7 fruit fly cellular contexts compared by ENCODE assay signal in the genomic region with DNA sequence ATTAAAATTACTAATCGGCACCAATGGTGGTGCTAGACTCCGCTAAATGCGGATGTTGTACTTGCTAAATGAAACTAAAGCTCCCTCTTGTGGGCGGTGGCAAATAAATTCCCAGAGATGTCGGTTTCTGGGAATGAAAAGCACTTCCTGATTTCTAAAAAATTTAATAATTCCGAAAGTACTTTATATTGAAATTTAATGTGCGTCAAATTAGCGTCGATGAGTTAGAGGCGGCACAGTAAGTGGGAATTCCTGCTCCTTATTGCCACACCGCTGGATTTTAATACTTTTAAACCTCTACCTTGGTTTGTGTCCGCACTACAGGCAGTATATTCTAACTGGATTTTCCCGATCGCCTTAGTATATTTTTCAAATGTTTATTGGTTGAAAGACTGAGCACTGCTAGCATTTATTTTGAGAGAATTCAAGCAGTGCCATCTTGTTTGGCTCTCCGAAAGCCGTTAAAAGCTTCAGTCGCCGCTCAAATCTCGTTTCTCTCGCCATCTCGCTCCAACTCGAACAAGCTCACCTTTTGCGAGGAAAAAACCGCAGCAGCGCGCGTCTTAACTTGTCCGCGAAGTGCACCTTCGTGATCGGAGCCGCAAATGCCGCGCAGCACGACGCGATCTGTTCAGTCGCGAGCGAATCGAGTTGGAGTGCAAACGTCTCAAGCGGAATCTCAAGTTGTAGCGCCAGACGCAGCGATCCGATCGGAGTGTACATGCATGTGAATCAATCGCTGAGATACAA.
TF ChIP-seq lines count a peak whose summit lies in the region.

A gene (plus strand): TSS at position 663 of the 750 bp plus-strand sequence.

- peak; percentile 84 to 90 for TF ChIP-seq CTCF in S2 (optimal IDR thresholded peaks at IDR 0.05; lab: Kevin White, UChicago)
- TF ChIP-seq CTCF in whole organism, embryonic (GFP tag; optimal IDR thresholded peaks at IDR 0.05; lab: Kevin White, UChicago), result peak; percentile 95

TF ChIP-seq in whole organism, 6 proteins besides CTCF, POLR2A, EP300 and RAD21:
- TF ChIP-seq psq (optimal IDR thresholded peaks at IDR 0.05; lab: Kevin White, UChicago), result no peak
- peak; percentile 20 for TF ChIP-seq CG8478 (optimal IDR thresholded peaks at IDR 0.05; lab: Kevin White, UChicago)

TF ChIP-seq in whole organism, adult, 20 proteins besides CTCF, POLR2A, EP300 and RAD21 (continues in another document):
- TF ChIP-seq CG1620 (GFP tag; optimal IDR thresholded peaks at IDR 0.05; lab: Kevin White, UChicago) (peak; percentile 48), ovo (GFP tag; optimal IDR thresholded peaks at IDR 0.05; lab: Kevin White, UChicago) (peak; percentile 18), CG7045 (GFP tag; optimal IDR thresholded peaks at IDR 0.05; lab: Kevin White, UChicago) (peak; percentile 42), Clk (GFP tag; optimal IDR thresholded peaks at IDR 0.05; lab: Kevin White, UChicago) (no peak), CG33017 (tag; optimal IDR thresholded peaks at IDR 0.05; lab: Kevin White, UChicago) (no peak), kay (GFP tag; lab: Kevin White, UChicago; ENCODE audit: borderline replicate concordance) (no peak), CG5204 (GFP tag; optimal IDR thresholded peaks at IDR 0.05; lab: Kevin White, UChicago) (no peak), cnc (optimal IDR thresholded peaks at IDR 0.05; lab: Kevin White, UChicago) (no peak), Mnt (GFP tag; optimal IDR thresholded peaks at IDR 0.05; lab: Kevin White, UChicago) (peak; percentile 20), pad (GFP tag; optimal IDR thresholded peaks at IDR 0.05; lab: Kevin White, UChicago) (no peak), CG12768 (GFP tag; optimal IDR thresholded peaks at IDR 0.05; lab: Kevin White, UChicago) (peak; percentile 1), Crg-1 (GFP tag; optimal IDR thresholded peaks at IDR 0.05; lab: Kevin White, UChicago) (peak; percentile 36), CG7101 (tag; optimal IDR thresholded peaks at IDR 0.05; lab: Kevin White, UChicago) (peak; percentile 14), cic (GFP tag; optimal IDR thresholded peaks at IDR 0.05; lab: Kevin White, UChicago) (no peak), bab1 (GFP tag; optimal IDR thresholded peaks at IDR 0.05; lab: Kevin White, UChicago) (peak; percentile 50), Hr96 (GFP tag; optimal IDR thresholded peaks at IDR 0.05; lab: Kevin White, UChicago) (peak; percentile 15)

TF ChIP-seq in whole organism, embryonic, 481 proteins besides CTCF, POLR2A, EP300 and RAD21 (continues in another document):
- TF ChIP-seq h (optimal IDR thresholded peaks at IDR 0.05; lab: Kevin White, UChicago) (no peak), Atf-2 (GFP tag; optimal IDR thresholded peaks at IDR 0.05; lab: Kevin White, UChicago) (peak; percentile 10), abd-A (tag; optimal IDR thresholded peaks at IDR 0.05; lab: Kevin White, UChicago) (peak; percentile 44), CG8089 (GFP tag; optimal IDR thresholded peaks at IDR 0.05; lab: Kevin White, UChicago) (peak; percentile 28), CG6765 (GFP tag; optimal IDR thresholded peaks at IDR 0.05; lab: Kevin White, UChicago) (no peak), stc (GFP tag; IDR thresholded peaks at IDR 0.05; lab: Robert Waterston, UW) (no peak), Myb (GFP tag; optimal IDR thresholded peaks at IDR 0.05; lab: Kevin White, UChicago) (peak; percentile 85), chn (GFP tag; optimal IDR thresholded peaks at IDR 0.05; lab: Kevin White, UChicago) (peak; percentile 55), CG13287 (GFP tag; IDR thresholded peaks at IDR 0.05; lab: Robert Waterston, UW; ENCODE audit: partially characterized antibody) (0 out of 2 replicates have a peak, but pooled peaks have one; percentile 42), hth (optimal IDR thresholded peaks at IDR 0.05; lab: Kevin White, UChicago) (no peak), kni (GFP tag; optimal IDR thresholded peaks at IDR 0.05; lab: Kevin White, UChicago) (no peak), sens (GFP tag; lab: Kevin White, UChicago) (peak; percentile 77), CG10431 (GFP tag; optimal IDR thresholded peaks at IDR 0.05; lab: Kevin White, UChicago) (peak; percentile 7), Bdp1 (GFP tag; optimal IDR thresholded peaks at IDR 0.05; lab: Kevin White, UChicago) (peak; percentile 64), Pdp1 (GFP tag; optimal IDR thresholded peaks at IDR 0.05; lab: Kevin White, UChicago) (peak; percentile 55 to 65), ap (GFP tag; IDR thresholded peaks at IDR 0.05; lab: Robert Waterston, UW) (no peak)

TF ChIP-seq in whole organism, prepupa, 60 proteins besides CTCF, POLR2A, EP300 and RAD21 (continues in another document):
- TF ChIP-seq CG11294 (GFP tag; IDR thresholded peaks at IDR 0.05; lab: Robert Waterston, UW) (no peak), pdm3 (GFP tag; optimal IDR thresholded peaks at IDR 0.05; lab: Kevin White, UChicago) (peak; percentile 1), Eip78C (GFP tag; lab: Kevin White, UChicago) (peak; percentile 79), CG32006 (GFP tag; optimal IDR thresholded peaks at IDR 0.05; lab: Kevin White, UChicago) (no peak), svp (GFP tag; lab: Kevin White, UChicago) (peak; percentile 30), Sox102F (GFP tag; optimal IDR thresholded peaks at IDR 0.05; lab: Kevin White, UChicago) (no peak), dac (GFP tag; optimal IDR thresholded peaks at IDR 0.05; lab: Kevin White, UChicago) (no peak), CG8632 (GFP tag; optimal IDR thresholded peaks at IDR 0.05; lab: Kevin White, UChicago) (no peak), CG6276 (GFP tag; optimal IDR thresholded peaks at IDR 0.05; lab: Kevin White, UChicago) (peak; percentile 58), CG11762 (GFP tag; optimal IDR thresholded peaks at IDR 0.05; lab: Kevin White, UChicago; ENCODE audit: insufficient read depth) (no peak), Sox14 (GFP tag; optimal IDR thresholded peaks at IDR 0.05; lab: Kevin White, UChicago) (peak; percentile 41), Ets96B (tag; optimal IDR thresholded peaks at IDR 0.05; lab: Kevin White, UChicago) (no peak), CG3919 (GFP tag; optimal IDR thresholded peaks at IDR 0.05; lab: Kevin White, UChicago) (peak; percentile 38), CG10631 (GFP tag; optimal IDR thresholded peaks at IDR 0.05; lab: Kevin White, UChicago) (no peak), ss (GFP tag; optimal IDR thresholded peaks at IDR 0.05; lab: Kevin White, UChicago) (peak; percentile 26 to 82), CG15336 (GFP tag; IDR thresholded peaks at IDR 0.05; lab: Robert Waterston, UW) (peak; percentile 66; the same call in 1 of the 2 replicates), Hr4 (GFP tag; optimal IDR thresholded peaks at IDR 0.05; lab: Kevin White, UChicago) (peak; percentile 22)

TF ChIP-seq in whole organism, pupa, 21 proteins besides CTCF, POLR2A, EP300 and RAD21 (continues in another document):
- TF ChIP-seq CG12605 (GFP tag; IDR thresholded peaks at IDR 0.05; lab: Robert Waterston, UW) (peak; percentile 61; the same call in 1 of the 2 replicates), Snoo (tag; optimal IDR thresholded peaks at IDR 0.05; lab: Kevin White, UChicago) (no peak), CG34367 (tag; optimal IDR thresholded peaks at IDR 0.05; lab: Kevin White, UChicago) (no peak), gl (tag; optimal IDR thresholded peaks at IDR 0.05; lab: Kevin White, UChicago) (no peak), Pif1A (GFP tag; optimal IDR thresholded peaks at IDR 0.05; lab: Kevin White, UChicago) (no peak), CG15710 (tag; optimal IDR thresholded peaks at IDR 0.05; lab: Kevin White, UChicago) (no peak), CG4496 (GFP tag; IDR thresholded peaks at IDR 0.05; lab: Robert Waterston, UW) (peak; percentile 73), fd96Ca (GFP tag; IDR thresholded peaks at IDR 0.05; lab: Robert Waterston, UW) (peak; percentile 65; the same call in 2 of the 3 replicates), D1 (tag; optimal IDR thresholded peaks at IDR 0.05; lab: Kevin White, UChicago) (no peak), CG8301 (tag; optimal IDR thresholded peaks at IDR 0.05; lab: Kevin White, UChicago) (no peak), Ets98B (GFP tag; IDR thresholded peaks at IDR 0.05; lab: Robert Waterston, UW) (peak; percentile 59; the same call in 1 of the 2 replicates), CG8159 (tag; optimal IDR thresholded peaks at IDR 0.05; lab: Kevin White, UChicago) (peak; percentile 11), rn (GFP tag; IDR thresholded peaks at IDR 0.05; lab: Robert Waterston, UW) (no peak), CG9948 (tag; optimal IDR thresholded peaks at IDR 0.05; lab: Kevin White, UChicago) (no peak), CG13204 (GFP tag; optimal IDR thresholded peaks at IDR 0.05; lab: Kevin White, UChicago) (peak; percentile 49), CG14655 (GFP tag; optimal IDR thresholded peaks at IDR 0.05; lab: Kevin White, UChicago) (no peak), EcR (GFP tag; optimal IDR thresholded peaks at IDR 0.05; lab: Kevin White, UChicago) (peak; percentile 51), CG10348 (GFP tag; IDR thresholded peaks at IDR 0.05; lab: Robert Waterston, UW) (no peak)

TF ChIP-seq in whole organism, wandering third instar larva, 38 proteins besides CTCF, POLR2A, EP300 and RAD21 (continues in another document):
- TF ChIP-seq br (GFP tag; optimal IDR thresholded peaks at IDR 0.05; lab: Kevin White, UChicago), result peak; percentile 27
- peak; percentile 43 for TF ChIP-seq Sp1 (GFP tag; optimal IDR thresholded peaks at IDR 0.05; lab: Kevin White, UChicago)
- peak; percentile 43 for TF ChIP-seq Vsx2 (GFP tag; optimal IDR thresholded peaks at IDR 0.05; lab: Kevin White, UChicago; ENCODE audit: partially characterized antibody)
- TF ChIP-seq ey (GFP tag; optimal IDR thresholded peaks at IDR 0.05; lab: Kevin White, UChicago), result peak; percentile 11
- no peak for TF ChIP-seq Jra (GFP tag; optimal IDR thresholded peaks at IDR 0.05; lab: Kevin White, UChicago)
- no peak for TF ChIP-seq woc (GFP tag; optimal IDR thresholded peaks at IDR 0.05; lab: Kevin White, UChicago)
- peak; percentile 1 for TF ChIP-seq CG9705 (GFP tag; optimal IDR thresholded peaks at IDR 0.05; lab: Kevin White, UChicago)
- no peak for TF ChIP-seq GATAd (GFP tag; optimal IDR thresholded peaks at IDR 0.05; lab: Kevin White, UChicago)
- TF ChIP-seq Rel (GFP tag; optimal IDR thresholded peaks at IDR 0.05; lab: Kevin White, UChicago), result no peak
- TF ChIP-seq Rel (tag; optimal IDR thresholded peaks at IDR 0.05; lab: Kevin White, UChicago), result peak; percentile 55
- TF ChIP-seq dl (GFP tag; optimal IDR thresholded peaks at IDR 0.05; lab: Kevin White, UChicago; ENCODE audit: insufficient read depth in 1 of 2, partially characterized antibody in 2 of 2), result no peak
- no peak for TF ChIP-seq Hr78 (GFP tag; optimal IDR thresholded peaks at IDR 0.05; lab: Kevin White, UChicago)
- TF ChIP-seq Myc (optimal IDR thresholded peaks at IDR 0.05; lab: Kevin White, UChicago), result peak; percentile 50
- no peak for TF ChIP-seq lola (GFP tag; optimal IDR thresholded peaks at IDR 0.05; lab: Kevin White, UChicago)
- TF ChIP-seq Dfd (GFP tag; optimal IDR thresholded peaks at IDR 0.05; lab: Kevin White, UChicago), result no peak
- no peak for TF ChIP-seq dmrt93B (GFP tag; optimal IDR thresholded peaks at IDR 0.05; lab: Kevin White, UChicago)
- TF ChIP-seq usp (GFP tag; optimal IDR thresholded peaks at IDR 0.05; lab: Kevin White, UChicago), result no peak
- no peak for TF ChIP-seq pan (optimal IDR thresholded peaks at IDR 0.05; lab: Kevin White, UChicago)
- TF ChIP-seq jim (GFP tag; optimal IDR thresholded peaks at IDR 0.05; lab: Kevin White, UChicago), result peak; percentile 68
- peak; percentile 7 for TF ChIP-seq Hr83 (GFP tag; optimal IDR thresholded peaks at IDR 0.05; lab: Kevin White, UChicago; ENCODE audit: poor library complexity, severe bottlenecking)
